Fruit fly (Drosophila melanogaster) whole organism, embryonic: ENCODE results near the gene CG7329.

ENCODE experiments used
- ATbp ChIP-seq: fragments of 200-800 bp; sonication (Bioruptor generic); optimal IDR thresholded peaks from 2 replicates; lab custom pipeline; 2017; ENCODE audit warnings: missing biosample characterization, mild to moderate bottlenecking, missing genetic modification characterization, missing genetic modification reagents
- Antp ChIP-seq: fragments of 200-800 bp; sonication (Bioruptor generic); optimal IDR thresholded peaks from 3 replicates; lab custom pipeline; 2016; ENCODE audit warnings: missing biosample characterization, missing genetic modification characterization
- CG11085 ChIP-seq: fragments of 200-800 bp; sonication (Bioruptor generic); IDR thresholded peaks from 2 replicates; pipeline ENCODE4 v1.3.6; 2022; ENCODE audit warnings: missing biosample characterization, missing genetic modification characterization
- CG11504 ChIP-seq: fragments of 200-800 bp; sonication (Bioruptor generic); optimal IDR thresholded peaks from 3 replicates; lab custom pipeline; 2019; ENCODE audit warnings: missing biosample characterization, mild to moderate bottlenecking, missing genetic modification characterization, moderate library complexity
- CG14667 ChIP-seq: fragments of 200-800 bp; sonication (Bioruptor generic); IDR thresholded peaks from 2 replicates; pipeline ENCODE4 v1.3.6; 2022; ENCODE audit warnings: missing biosample characterization, missing genetic modification characterization
- CG1647 ChIP-seq: fragments of 200-800 bp; sonication (Bioruptor generic); optimal IDR thresholded peaks from 3 replicates; lab custom pipeline; 2016; ENCODE audit warnings: missing biosample characterization, missing genetic modification characterization
- CG2875 ChIP-seq: fragments of 200-800 bp; sonication (Bioruptor generic); optimal IDR thresholded peaks from 2 replicates; lab custom pipeline; 2017; ENCODE audit warnings: missing biosample characterization, mild to moderate bottlenecking, missing genetic modification characterization, missing genetic modification reagents
- CG31388 ChIP-seq: fragments of 200-800 bp; sonication (Bioruptor generic); optimal IDR thresholded peaks from 2 replicates; lab custom pipeline; 2016; ENCODE audit warnings: missing biosample characterization, missing genetic modification characterization
- CG4820 ChIP-seq: fragments of 200-800 bp; sonication (Bioruptor generic); optimal IDR thresholded peaks from 3 replicates; lab custom pipeline; 2016; ENCODE audit warnings: missing biosample characterization, missing genetic modification characterization
- CG4854 ChIP-seq: fragments of 200-800 bp; sonication (Bioruptor generic); optimal IDR thresholded peaks from 2 replicates; lab custom pipeline; 2016; ENCODE audit warnings: missing biosample characterization, missing genetic modification characterization, inconsistent platforms
- CG6175 ChIP-seq: fragments of 200-800 bp; sonication (Bioruptor generic); IDR thresholded peaks from 3 replicates; pipeline ENCODE4 v1.3.6; 2022; ENCODE audit warnings: missing biosample characterization, missing genetic modification characterization
- CG6254 ChIP-seq: fragments of 200-800 bp; sonication (Bioruptor generic); optimal IDR thresholded peaks from 3 replicates; lab custom pipeline; 2017; ENCODE audit warnings: mild to moderate bottlenecking, missing biosample characterization, missing genetic modification reagents, missing genetic modification characterization
- CG6813 ChIP-seq: fragments of 200-800 bp; sonication (Bioruptor generic); optimal IDR thresholded peaks from 2 replicates; lab custom pipeline; 2017; ENCODE audit warnings: missing biosample characterization, missing genetic modification characterization, mild to moderate bottlenecking, moderate library complexity, missing genetic modification reagents
- CG7839 ChIP-seq: fragments of 200-800 bp; sonication (Bioruptor generic); optimal IDR thresholded peaks from 3 replicates; lab custom pipeline; 2018; ENCODE audit warnings: missing biosample characterization, mild to moderate bottlenecking, missing genetic modification characterization, moderate library complexity
- CkIIα-i1 ChIP-seq: fragments of 200-800 bp; sonication (Bioruptor generic); IDR thresholded peaks from 2 replicates; pipeline ENCODE4 v1.3.6; 2022; ENCODE audit warnings: missing biosample characterization, missing genetic modification characterization
- CoRest ChIP-seq: fragments of 200-800 bp; sonication (Bioruptor generic); optimal IDR thresholded peaks from 3 replicates; lab custom pipeline; 2018; ENCODE audit warnings: missing biosample characterization, mild to moderate bottlenecking, missing genetic modification characterization, moderate library complexity
- D19B ChIP-seq: fragments of 200-800 bp; sonication (Bioruptor generic); optimal IDR thresholded peaks from 2 replicates; lab custom pipeline; 2017; ENCODE audit warnings: missing biosample characterization, mild to moderate bottlenecking, missing genetic modification characterization
- Dip3 ChIP-seq: fragments of 200-800 bp; sonication (Bioruptor generic); optimal IDR thresholded peaks from 3 replicates; lab custom pipeline; 2016; ENCODE audit warnings: missing biosample characterization, missing genetic modification characterization
- E2f1 ChIP-seq: fragments of 200-800 bp; sonication (Bioruptor generic); IDR thresholded peaks from 2 replicates; pipeline ENCODE4 v1.3.6; 2022; ENCODE audit warnings: missing biosample characterization, missing genetic modification characterization
- ERR ChIP-seq: fragments of 200-800 bp; sonication (Bioruptor generic); optimal IDR thresholded peaks from 2 replicates; lab custom pipeline; 2016; ENCODE audit warnings: missing biosample characterization, missing genetic modification characterization
- HmgZ ChIP-seq: fragments of 200-800 bp; sonication (Bioruptor generic); optimal IDR thresholded peaks from 2 replicates; lab custom pipeline; 2018; ENCODE audit warnings: missing biosample characterization, mild to moderate bottlenecking, missing genetic modification characterization
- Jarid2 ChIP-seq: fragments of 200-800 bp; sonication (Bioruptor generic); optimal IDR thresholded peaks from 3 replicates; lab custom pipeline; 2017; ENCODE audit warnings: mild to moderate bottlenecking, missing biosample characterization, missing genetic modification reagents, missing genetic modification characterization
- Med ChIP-seq: fragments of 200-800 bp; sonication (Bioruptor generic); peaks from one replicate; lab custom pipeline; 2016; ENCODE audit warnings: missing biosample characterization, missing genetic modification characterization, mild to moderate bottlenecking, inconsistent platforms, moderate library complexity
- Mes4 ChIP-seq: fragments of 200-800 bp; sonication (Bioruptor generic); optimal IDR thresholded peaks from 2 replicates; lab custom pipeline; 2016; ENCODE audit warnings: missing biosample characterization, missing genetic modification characterization
- Mrtf ChIP-seq: fragments of 200-800 bp; sonication (Bioruptor generic); IDR thresholded peaks from 3 replicates; pipeline ENCODE4 v1.3.6; 2022; ENCODE audit warnings: missing biosample characterization, missing genetic modification characterization
- PHDP ChIP-seq: fragments of 200-800 bp; sonication (Bioruptor generic); optimal IDR thresholded peaks from 3 replicates; lab custom pipeline; 2018; ENCODE audit warnings: missing biosample characterization, mild to moderate bottlenecking, missing genetic modification characterization, moderate library complexity
- Rx ChIP-seq: fragments of 200-800 bp; sonication (Bioruptor generic); IDR thresholded peaks from 2 replicates; pipeline ENCODE4 v1.3.6; 2022; ENCODE audit warnings: missing biosample characterization, missing genetic modification characterization
- Sox100B ChIP-seq: fragments of 200-800 bp; sonication (Bioruptor generic); optimal IDR thresholded peaks from 3 replicates; lab custom pipeline; 2018; ENCODE audit warnings: missing biosample characterization, mild to moderate bottlenecking, missing genetic modification characterization
- Usf ChIP-seq: fragments of 200-800 bp; sonication (Bioruptor generic); optimal IDR thresholded peaks from 2 replicates; lab custom pipeline; 2017; ENCODE audit warnings: missing genotype, missing biosample characterization, missing genetic modification characterization
- ato ChIP-seq: fragments of 200-800 bp; sonication (Bioruptor generic); IDR thresholded peaks from 2 replicates; pipeline ENCODE4 v1.3.6; 2022; ENCODE audit warnings: missing biosample characterization, missing genetic modification characterization; ENCODE audit not compliant: partially characterized antibody
- az2 ChIP-seq: fragments of 200-800 bp; sonication (Bioruptor generic); optimal IDR thresholded peaks from 3 replicates; lab custom pipeline; 2016; ENCODE audit warnings: missing biosample characterization, missing genetic modification characterization
- chinmo ChIP-seq: fragments of 200-800 bp; sonication (Bioruptor generic); IDR thresholded peaks from 4 replicates; pipeline ENCODE4 v1.3.6; 2022; ENCODE audit warnings: missing biosample characterization, missing genetic modification characterization; ENCODE audit not compliant: partially characterized antibody
- hkb ChIP-seq, 2 experiments: fragments of 200-800 bp in 1 of 2; fragments of >200 bp in 1 of 2; sonication (Bioruptor generic) in 1 of 2; IDR thresholded peaks in 1 of 2; optimal IDR thresholded peaks in 1 of 2; 2 replicates each; pipeline versions ENCODE4 v1.3.6 to Lab custom; 2017 to 2022; ENCODE audit warnings: missing biosample characterization in 1 of 2, missing genetic modification characterization in 1 of 2
- kah ChIP-seq: fragments of 200-800 bp; sonication (Bioruptor generic); optimal IDR thresholded peaks from 2 replicates; lab custom pipeline; 2018; ENCODE audit warnings: missing biosample characterization, mild to moderate bottlenecking, missing genetic modification characterization
- ken ChIP-seq: fragments of 200-800 bp; sonication (Bioruptor generic); IDR thresholded peaks from 3 replicates; pipeline ENCODE4 v1.3.6; 2022; ENCODE audit warnings: missing biosample characterization, missing genetic modification characterization
- run ChIP-seq: fragments of 200-800 bp; sonication (Bioruptor generic); optimal IDR thresholded peaks from 3 replicates; lab custom pipeline; 2018; ENCODE audit warnings: missing biosample characterization, mild to moderate bottlenecking, missing genetic modification characterization
- shn ChIP-seq: fragments of 200-800 bp; sonication (Bioruptor generic); optimal IDR thresholded peaks from 3 replicates; lab custom pipeline; 2016; ENCODE audit warnings: missing biosample characterization, missing genetic modification characterization
- sim ChIP-seq: fragments of 200-800 bp; sonication (Bioruptor generic); IDR thresholded peaks from 2 replicates; pipeline ENCODE4 v1.3.6; 2022; ENCODE audit warnings: missing biosample characterization, missing genetic modification characterization
- sob ChIP-seq: fragments of 200-800 bp; sonication (Bioruptor generic); IDR thresholded peaks from 2 replicates; pipeline ENCODE4 v1.3.6; 2022; ENCODE audit warnings: missing biosample characterization, missing genetic modification characterization
- sqz ChIP-seq: fragments of 200-800 bp; sonication (Bioruptor generic); optimal IDR thresholded peaks from 3 replicates; lab custom pipeline; 2018; ENCODE audit warnings: missing biosample characterization, mild to moderate bottlenecking, missing genetic modification characterization
- ssp ChIP-seq: fragments of 200-800 bp; sonication (Bioruptor generic); IDR thresholded peaks from 2 replicates; pipeline ENCODE4 v1.3.6; 2022; ENCODE audit warnings: missing biosample characterization, missing genetic modification characterization
- stwl ChIP-seq: fragments of 200-800 bp; sonication (Bioruptor generic); optimal IDR thresholded peaks from 3 replicates; lab custom pipeline; 2018; ENCODE audit warnings: missing biosample characterization, mild to moderate bottlenecking, missing genetic modification characterization, moderate library complexity
- tgo ChIP-seq: fragments of 200-800 bp; sonication (Bioruptor generic); IDR thresholded peaks from 3 replicates; pipeline ENCODE4 v1.3.6; 2022; ENCODE audit warnings: missing biosample characterization, missing genetic modification characterization
- trh ChIP-seq: fragments of 200-800 bp; sonication (Bioruptor generic); optimal IDR thresholded peaks from 2 replicates; lab custom pipeline; 2016; ENCODE audit warnings: missing biosample characterization, missing genetic modification characterization
- ttk ChIP-seq: fragments of 200-800 bp; sonication (Bioruptor generic); IDR thresholded peaks from 2 replicates; pipeline ENCODE4 v2.1.2; 2022; ENCODE audit warnings: missing biosample characterization, missing genetic modification characterization
- twi ChIP-seq: fragments of 200-800 bp; optimal IDR thresholded peaks from 2 replicates; lab custom pipeline; 2019; ENCODE audit warnings: missing biosample characterization, mild to moderate bottlenecking, missing genetic modification characterization, moderate library complexity
- z ChIP-seq: fragments of 200-800 bp; sonication (Bioruptor generic); IDR thresholded peaks from 3 replicates; pipeline ENCODE4 v1.3.6; 2022; ENCODE audit warnings: missing biosample characterization, missing genetic modification characterization
- zfh1 ChIP-seq: fragments of 200-800 bp; sonication (Bioruptor generic); IDR thresholded peaks from 3 replicates; pipeline ENCODE4 v1.3.6; 2022; ENCODE audit warnings: missing biosample characterization, missing genetic modification characterization

CG7329 gene

DNA sequence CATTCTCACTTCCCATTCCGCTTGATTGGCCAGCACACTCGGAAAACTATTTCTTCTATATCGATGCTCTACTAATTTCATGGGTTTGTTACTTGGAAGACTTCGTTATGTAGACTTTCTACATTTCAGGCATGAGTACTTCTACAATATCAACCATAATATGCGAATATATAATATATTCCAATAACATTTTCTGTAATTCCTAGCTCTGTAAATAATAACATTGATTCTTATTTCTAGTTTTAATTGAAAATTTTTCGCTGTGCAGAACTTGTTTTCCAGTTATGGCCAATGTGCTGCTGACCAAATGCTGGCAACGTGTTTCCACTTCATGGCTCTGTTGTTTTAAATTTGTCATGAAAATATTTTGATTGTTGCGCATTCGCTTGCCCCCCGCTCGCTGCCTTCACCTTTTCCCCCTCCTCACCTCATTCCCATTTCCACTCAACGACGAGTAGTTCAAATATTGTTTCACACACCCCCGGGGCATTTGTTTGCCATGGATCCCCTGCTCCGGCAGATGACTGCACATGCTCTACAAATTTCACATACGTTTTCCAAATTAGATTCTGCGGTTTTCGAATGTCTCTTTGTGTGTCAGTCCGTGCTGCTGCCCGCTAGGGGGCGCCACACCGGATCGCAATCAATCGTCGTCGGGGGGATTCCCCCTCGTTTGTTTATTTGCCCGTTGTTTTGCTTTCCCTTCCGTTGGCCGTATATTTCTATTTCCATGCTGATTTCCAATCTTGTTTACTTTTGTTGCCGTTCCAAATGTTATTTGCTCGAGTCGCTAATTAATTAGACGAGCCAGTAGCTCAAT lies 23.4 kb downstream of the CG7329 start (continued):
- TF ChIP-seq ATbp (GFP tag; lab: Kevin White, UChicago) = peak; percentile 10
- TF ChIP-seq ssp (GFP tag; lab: Robert Waterston, UW) = no peak
- TF ChIP-seq stwl (tag; lab: Kevin White, UChicago) = peak; percentile 37
- 0 out of 3 replicates have a peak, but pooled peaks have one; percentile 23 for TF ChIP-seq tgo
- TF ChIP-seq CG11504 (tag; lab: Kevin White, UChicago) = peak; percentile 49
- TF ChIP-seq PHDP (tag; lab: Kevin White, UChicago) = no peak
- no peak for TF ChIP-seq hkb (optimal IDR thresholded peaks at IDR 0.05; lab: Kevin White, UChicago)
- 0 out of 2 replicates have a peak, but pooled peaks have one; percentile 33 for TF ChIP-seq hkb (GFP tag; IDR thresholded peaks at IDR 0.05; lab: Robert Waterston, UW)
- peak; percentile 28 for TF ChIP-seq Antp
- TF ChIP-seq CG6813 = peak; percentile 10
- TF ChIP-seq Usf (GFP tag; lab: Kevin White, UChicago) = no peak
- peak; percentile 56 for TF ChIP-seq ttk (GFP tag; lab: Robert Waterston, UW)
- no peak for TF ChIP-seq CG4854 (GFP tag; lab: Kevin White, UChicago)
- no peak for TF ChIP-seq CG4820 (GFP tag; lab: Kevin White, UChicago)
- TF ChIP-seq shn (GFP tag; lab: Kevin White, UChicago) = no peak
- TF ChIP-seq Dip3 (GFP tag; lab: Kevin White, UChicago) = no peak
- no peak for TF ChIP-seq trh (GFP tag; lab: Kevin White, UChicago)
- peak; percentile 40; the same call in 1 of the 2 replicates for TF ChIP-seq E2f1
- peak; percentile 17 for TF ChIP-seq CG2875 (GFP tag; lab: Kevin White, UChicago)
- TF ChIP-seq Sox100B (GFP tag; lab: Kevin White, UChicago) = no peak
- 0 out of 3 replicates have a peak, but pooled peaks have one; percentile 37 for TF ChIP-seq ken (GFP tag; lab: Robert Waterston, UW)
- peak; percentile 21; the same call in 1 of the 3 replicates for TF ChIP-seq Mrtf (GFP tag; lab: Robert Waterston, UW)
- TF ChIP-seq CG1647 (GFP tag; lab: Kevin White, UChicago) = no peak
- TF ChIP-seq CG14667 (GFP tag; lab: Robert Waterston, UW) = no peak
- no peak for TF ChIP-seq CG31388 (GFP tag; lab: Kevin White, UChicago)
- no peak for TF ChIP-seq HmgZ (tag; lab: Kevin White, UChicago)
- no peak for TF ChIP-seq CoRest
- no peak for TF ChIP-seq sqz (GFP tag; lab: Kevin White, UChicago)
- no peak for TF ChIP-seq ERR (GFP tag; lab: Kevin White, UChicago)
- TF ChIP-seq CG6254 = peak; percentile 22
- TF ChIP-seq Mes4 (GFP tag; lab: Kevin White, UChicago) = peak; percentile 18
- TF ChIP-seq sim (GFP tag; lab: Robert Waterston, UW) = peak; percentile 38; the same call in 1 of the 2 replicates
- TF ChIP-seq z = peak; percentile 66; the same call in 2 of the 3 replicates
- TF ChIP-seq D19B (GFP tag; lab: Kevin White, UChicago) = no peak
- peak; percentile 28 for TF ChIP-seq CG7839 (tag; lab: Kevin White, UChicago)
- TF ChIP-seq ato = no peak
- peak; percentile 41 for TF ChIP-seq twi
- TF ChIP-seq chinmo = 0 out of 4 replicates have a peak, but pooled peaks have one; percentile 30
- no peak for TF ChIP-seq CkIIα-i1 (GFP tag; lab: Robert Waterston, UW)
- no peak for TF ChIP-seq CG6175
- TF ChIP-seq kah = no peak
- TF ChIP-seq sob = 0 out of 2 replicates have a peak, but pooled peaks have one; percentile 21
- TF ChIP-seq Rx (GFP tag; lab: Robert Waterston, UW) = peak; percentile 18; the same call in 1 of the 2 replicates
- TF ChIP-seq run (tag; lab: Kevin White, UChicago) = peak; percentile 53
- TF ChIP-seq zfh1 (GFP tag; lab: Robert Waterston, UW) = peak; percentile 18; the same call in 1 of the 3 replicates
- TF ChIP-seq CG11085 (GFP tag; lab: Robert Waterston, UW) = no peak
- no peak for TF ChIP-seq az2 (GFP tag; lab: Kevin White, UChicago)
- peak; percentile 57 for TF ChIP-seq Med (GFP tag; lab: Kevin White, UChicago)
- no peak for TF ChIP-seq Jarid2 (GFP tag; lab: Kevin White, UChicago)
